Fruit fly (Drosophila melanogaster): ENCODE measurements around the gene CG3592.

DNA sequence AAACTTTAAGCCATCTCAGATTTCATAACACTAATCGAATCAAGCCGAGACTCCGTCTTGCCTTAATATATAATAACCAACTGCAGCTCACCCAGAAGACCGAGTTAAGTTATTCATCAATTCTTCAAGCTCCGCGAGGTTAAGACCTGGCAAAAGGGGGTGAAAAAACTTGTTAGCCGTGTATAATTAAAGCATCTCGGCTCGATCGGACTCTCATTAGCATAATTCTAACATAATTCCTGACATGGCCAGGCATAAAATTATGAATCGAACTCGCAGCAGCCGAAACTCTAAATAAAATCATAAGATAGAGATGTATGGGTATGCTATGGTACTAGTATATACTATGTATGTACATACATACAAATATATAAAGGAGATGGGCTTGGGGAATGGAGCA lies 28.2 kb downstream of the CG3592 start:
- TF ChIP-seq pfk (GFP tag; optimal IDR thresholded peaks at IDR 0.05): no peak
- no peak for TF ChIP-seq Abd-B (GFP tag; optimal IDR thresholded peaks at IDR 0.05)
- TF ChIP-seq CG10959 (GFP tag; IDR thresholded peaks at IDR 0.05): no peak
- TF ChIP-seq sim (GFP tag; IDR thresholded peaks at IDR 0.05): no peak
- no peak for TF ChIP-seq inv (GFP tag; IDR thresholded peaks at IDR 0.05; ENCODE audit: partially characterized antibody)
